Worm (Caenorhabditis elegans) whole organism, L1 larva: ENCODE measurements around the gene F22H10.2.

ENCODE experiments used
- C04F5.9 ChIP-seq: sonication (generic microtip); optimal IDR thresholded peaks from 2 replicates; lab custom pipeline; 2016; ENCODE audit warnings: missing genetic modification characterization, missing compliant biosample characterization
- C16A3.4 ChIP-seq: fragments of 150-350 bp; optimal IDR thresholded peaks from 2 replicates; lab custom pipeline; 2014; ENCODE audit warnings: missing biosample characterization, missing genetic modification characterization
- C34B4.2 ChIP-seq: sonication (generic microtip); optimal IDR thresholded peaks from 2 replicates; lab custom pipeline; 2017; ENCODE audit warnings: mild to moderate bottlenecking, missing genetic modification characterization, missing compliant biosample characterization
- F16B12.6 ChIP-seq: fragments of 150-350 bp; optimal IDR thresholded peaks from 2 replicates; lab custom pipeline; 2014; ENCODE audit warnings: missing biosample characterization, missing genetic modification characterization
- Y116A8C.19 ChIP-seq: sonication (generic microtip); optimal IDR thresholded peaks from 2 replicates; lab custom pipeline; 2016; ENCODE audit warnings: missing compliant biosample characterization, missing genetic modification characterization, borderline replicate concordance
- aly-2 ChIP-seq: fragments of 150-350 bp; optimal IDR thresholded peaks from 2 replicates; lab custom pipeline; 2014; ENCODE audit warnings: missing biosample characterization, missing genetic modification characterization
- blmp-1 ChIP-seq: fragments of 150-350 bp; optimal IDR thresholded peaks from 2 replicates; lab custom pipeline; 2014; ENCODE audit warnings: missing biosample characterization, missing genetic modification characterization
- ceh-63 ChIP-seq: fragments of 200-800 bp; sonication (Bioruptor generic); optimal IDR thresholded peaks from 2 replicates; lab custom pipeline; 2018; ENCODE audit warnings: mild to moderate bottlenecking, missing genetic modification characterization, missing compliant biosample characterization
- ceh-90 ChIP-seq: sonication (generic microtip); optimal IDR thresholded peaks from 2 replicates; lab custom pipeline; 2016; ENCODE audit warnings: missing genetic modification characterization, missing compliant biosample characterization
- dsc-1 ChIP-seq: sonication (generic microtip); optimal IDR thresholded peaks from 2 replicates; lab custom pipeline; 2016; ENCODE audit warnings: mild to moderate bottlenecking, missing genetic modification characterization, missing compliant biosample characterization
- efl-1 ChIP-seq, 4 experiments: fragments of 150-350 bp; optimal IDR thresholded peaks in 3 of 4; peaks in 1 of 4; 1 replicate in 1 of 4; 2 replicates in 3 of 4; lab custom pipeline; 2014; ENCODE audit warnings: missing biosample characterization in 2 of 4, missing genetic modification characterization in 2 of 4, missing genetic modification reagents in 2 of 4
- elt-2 ChIP-seq: sonication (generic microtip); optimal IDR thresholded peaks from 2 replicates; lab custom pipeline; 2016; ENCODE audit warnings: missing genetic modification characterization, mild to moderate bottlenecking, inconsistent platforms, missing compliant biosample characterization, missing genetic modification reagents
- fkh-10 ChIP-seq: sonication (generic microtip); optimal IDR thresholded peaks from 2 replicates; lab custom pipeline; 2017; ENCODE audit warnings: missing biosample characterization, missing genetic modification reagents, missing genetic modification characterization
- fkh-4 ChIP-seq: sonication (generic microtip); optimal IDR thresholded peaks from 2 replicates; lab custom pipeline; 2016; ENCODE audit warnings: missing compliant biosample characterization, missing genetic modification characterization, borderline replicate concordance
- fkh-8 ChIP-seq: sonication (generic microtip); optimal IDR thresholded peaks from 2 replicates; lab custom pipeline; 2016; ENCODE audit warnings: mild to moderate bottlenecking, missing genetic modification characterization, missing compliant biosample characterization
- fos-1 ChIP-seq: fragments of 150-350 bp; optimal IDR thresholded peaks from 2 replicates; lab custom pipeline; 2014; ENCODE audit warnings: missing biosample characterization, missing genetic modification characterization
- grh-1 ChIP-seq: fragments of 200-800 bp; sonication (Bioruptor generic); IDR thresholded peaks from 2 replicates; pipeline ENCODE4 v1.3.6; 2022; ENCODE audit warnings: missing genetic modification reagents, missing genetic modification characterization, missing compliant biosample characterization
- hlh-4 ChIP-seq: sonication (generic microtip); optimal IDR thresholded peaks from 2 replicates; lab custom pipeline; 2016; ENCODE audit warnings: mild to moderate bottlenecking, missing genetic modification characterization, missing compliant biosample characterization
- irx-1 ChIP-seq: sonication (generic microtip); optimal IDR thresholded peaks from 2 replicates; lab custom pipeline; 2016; ENCODE audit warnings: missing genetic modification characterization, missing compliant biosample characterization
- jun-1 ChIP-seq: fragments of 150-350 bp; optimal IDR thresholded peaks from 2 replicates; lab custom pipeline; 2014; ENCODE audit warnings: missing biosample characterization, missing genetic modification reagents, missing genetic modification characterization
- lin-35 ChIP-seq, 2 experiments: fragments of 150-350 bp; optimal IDR thresholded peaks; 2 replicates each; lab custom pipeline; 2014; ENCODE audit warnings: missing biosample characterization in 2 of 2, missing genetic modification characterization in 2 of 2, missing genetic modification reagents in 2 of 2
- lin-39 ChIP-seq: fragments of 150-350 bp; optimal IDR thresholded peaks from 2 replicates; lab custom pipeline; 2014; ENCODE audit warnings: missing biosample characterization, missing genetic modification reagents, missing genetic modification characterization
- mab-9 ChIP-seq: fragments of 200-800 bp; sonication (Bioruptor generic); IDR thresholded peaks from 2 replicates; pipeline ENCODE4 v1.3.6; 2022; ENCODE audit warnings: missing genetic modification reagents, missing genetic modification characterization, missing compliant biosample characterization
- mdl-1 ChIP-seq, 2 experiments: fragments of 150-350 bp; optimal IDR thresholded peaks; 2 replicates each; lab custom pipeline; 2014 to 2017; ENCODE audit warnings: missing biosample characterization in 2 of 2, missing genetic modification characterization in 2 of 2, inconsistent platforms in 1 of 2
- mef-2 ChIP-seq: fragments of 150-350 bp; optimal IDR thresholded peaks from 2 replicates; lab custom pipeline; 2014; ENCODE audit warnings: missing biosample characterization, missing genetic modification characterization
- nhr-11 ChIP-seq: fragments of 150-350 bp; optimal IDR thresholded peaks from 2 replicates; lab custom pipeline; 2014; ENCODE audit warnings: missing biosample characterization, missing genetic modification characterization
- nhr-19 ChIP-seq: fragments of 200-800 bp; sonication (Bioruptor generic); conservative IDR thresholded peaks from 2 replicates; pipeline ENCODE4 v1.3.6; 2022; ENCODE audit warnings: missing genetic modification characterization, missing compliant biosample characterization
- nhr-237 ChIP-seq: fragments of 150-350 bp; optimal IDR thresholded peaks from 2 replicates; lab custom pipeline; 2014; ENCODE audit warnings: missing biosample characterization, missing genetic modification characterization
- nhr-28 ChIP-seq: fragments of 150-350 bp; optimal IDR thresholded peaks from 2 replicates; lab custom pipeline; 2014; ENCODE audit warnings: missing biosample characterization, missing genetic modification characterization
- nhr-85 ChIP-seq: sonication (generic microtip); peaks from one replicate; lab custom pipeline; 2016; ENCODE audit warnings: missing genetic modification characterization, inconsistent platforms, missing compliant biosample characterization
- pax-3 ChIP-seq: fragments of 200-800 bp; sonication (Bioruptor generic); optimal IDR thresholded peaks from 2 replicates; lab custom pipeline; 2018; ENCODE audit warnings: mild to moderate bottlenecking, missing genetic modification characterization, moderate library complexity, missing compliant biosample characterization
- rnt-1 ChIP-seq: sonication (generic microtip); optimal IDR thresholded peaks from 2 replicates; lab custom pipeline; 2016; ENCODE audit warnings: mild to moderate bottlenecking, missing genetic modification characterization, moderate library complexity, missing compliant biosample characterization
- snu-23 ChIP-seq: sonication (generic microtip); optimal IDR thresholded peaks from 2 replicates; lab custom pipeline; 2016; ENCODE audit warnings: missing genetic modification characterization, missing compliant biosample characterization
- sptf-1 ChIP-seq: fragments of 150-350 bp; optimal IDR thresholded peaks from 2 replicates; lab custom pipeline; 2014; ENCODE audit warnings: missing biosample characterization, missing genetic modification characterization
- tbx-2 ChIP-seq: sonication (generic microtip); optimal IDR thresholded peaks from 2 replicates; lab custom pipeline; 2016; ENCODE audit warnings: missing genetic modification characterization, missing compliant biosample characterization
- tlp-1 ChIP-seq: fragments of 150-350 bp; optimal IDR thresholded peaks from 2 replicates; lab custom pipeline; 2014; ENCODE audit warnings: missing biosample characterization, missing genetic modification characterization
- unc-30 ChIP-seq: sonication (generic microtip); optimal IDR thresholded peaks from 2 replicates; lab custom pipeline; 2017; ENCODE audit warnings: missing biosample characterization, missing genetic modification characterization
- unc-62 ChIP-seq: fragments of 150-350 bp; optimal IDR thresholded peaks from 2 replicates; lab custom pipeline; 2014; ENCODE audit warnings: missing biosample characterization, missing genetic modification reagents, missing genetic modification characterization
- unc-98 ChIP-seq: fragments of 200-800 bp; sonication (Bioruptor generic); IDR thresholded peaks from 2 replicates; pipeline ENCODE4 v1.3.6; 2022; ENCODE audit warnings: missing genetic modification characterization, missing compliant biosample characterization
- zip-4 ChIP-seq: fragments of 200-800 bp; sonication (Bioruptor generic); optimal IDR thresholded peaks from 2 replicates; lab custom pipeline; 2018; ENCODE audit warnings: mild to moderate bottlenecking, missing genetic modification characterization, moderate library complexity, missing compliant biosample characterization
- ztf-11 ChIP-seq, 2 experiments: sonication (generic microtip); optimal IDR thresholded peaks; 2 replicates each; lab custom pipeline; 2016 to 2017; ENCODE audit warnings: missing genetic modification characterization in 2 of 2, missing biosample characterization in 1 of 2, missing compliant biosample characterization in 1 of 2
- ztf-4 ChIP-seq: fragments of 150-350 bp; optimal IDR thresholded peaks from 2 replicates; lab custom pipeline; 2014; ENCODE audit warnings: missing biosample characterization, missing genetic modification characterization

Gene F22H10.2

DNA sequence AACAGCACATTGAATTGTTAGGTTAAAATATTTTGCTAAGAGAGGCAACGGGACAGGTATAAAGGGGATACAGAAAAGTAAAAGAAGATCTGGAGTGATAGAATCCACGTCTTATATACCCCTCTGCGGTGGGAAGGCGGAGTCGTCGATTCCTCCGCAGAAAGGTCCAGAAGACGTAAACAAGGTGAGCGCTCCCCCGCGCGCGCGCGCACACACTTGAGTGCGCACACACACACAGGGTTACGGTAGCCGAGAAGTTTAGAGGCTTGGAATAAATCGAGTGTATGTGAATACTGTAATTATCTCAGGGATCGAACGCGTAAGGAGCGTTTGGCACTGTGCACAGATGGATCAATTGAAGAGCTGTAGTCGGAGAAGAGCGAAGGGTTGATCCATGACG lies 8.0 kb downstream of the F22H10.2 start:
- TF ChIP-seq unc-30 (tag; lab: Kevin White, UChicago), result no peak
- TF ChIP-seq fkh-4 (tag; lab: Kevin White, UChicago), result no peak
- TF ChIP-seq ceh-63, result no peak
- no peak for TF ChIP-seq Y116A8C.19 (tag; lab: Kevin White, UChicago)
- TF ChIP-seq nhr-85, result no peak
- TF ChIP-seq grh-1, result no peak
- TF ChIP-seq mab-9, result no peak

DNA sequence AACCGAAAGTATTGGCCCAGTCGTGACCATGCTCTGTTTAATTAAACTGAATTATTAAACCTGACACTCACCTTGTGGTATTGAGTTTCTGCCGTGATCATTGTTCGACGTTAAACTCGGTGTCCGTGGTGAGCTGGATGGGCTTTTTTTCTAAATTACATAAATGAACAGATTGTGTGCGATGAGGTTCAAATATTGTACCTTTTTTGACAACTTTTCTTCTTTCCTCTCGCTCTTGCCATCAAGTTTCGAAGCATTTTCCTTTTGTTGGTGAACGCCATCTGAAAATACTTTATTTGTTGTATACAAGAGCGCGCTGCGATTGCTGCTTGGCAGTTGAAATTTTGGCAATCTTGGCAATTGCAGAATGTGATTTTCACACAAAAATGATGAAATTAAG lies 8.6 kb downstream of the F22H10.2 start, which contains the start of gene F22H10.11:
Gene F22H10.11, minus strand, starts transcription at position 101 of the 400 bp plus-strand sequence.
- TF ChIP-seq lin-35 (GFP tag; optimal IDR thresholded peaks at IDR 0.05; lab: Kevin White, UChicago) (no peak), fkh-8 (tag; lab: Kevin White, UChicago) (no peak), tlp-1 (tag; lab: Kevin White, UChicago) (no peak), fkh-10 (GFP tag; lab: Kevin White, UChicago) (no peak), zip-4 (GFP tag; lab: Kevin White, UChicago) (no peak), nhr-237 (tag; lab: Kevin White, UChicago) (no peak), snu-23 (GFP tag; lab: Kevin White, UChicago) (no peak), jun-1 (tag; lab: Kevin White, UChicago) (no peak), unc-30 (tag; lab: Kevin White, UChicago) (no peak), pax-3 (tag; lab: Kevin White, UChicago) (no peak), irx-1 (tag; lab: Kevin White, UChicago) (no peak), mdl-1 (tag; optimal IDR thresholded peaks at IDR 0.05; lab: Kevin White, UChicago) (no peak), ztf-11 (tag; optimal IDR thresholded peaks at IDR 0.05; lab: Kevin White, UChicago) (no peak), ceh-63 (no peak)

DNA sequence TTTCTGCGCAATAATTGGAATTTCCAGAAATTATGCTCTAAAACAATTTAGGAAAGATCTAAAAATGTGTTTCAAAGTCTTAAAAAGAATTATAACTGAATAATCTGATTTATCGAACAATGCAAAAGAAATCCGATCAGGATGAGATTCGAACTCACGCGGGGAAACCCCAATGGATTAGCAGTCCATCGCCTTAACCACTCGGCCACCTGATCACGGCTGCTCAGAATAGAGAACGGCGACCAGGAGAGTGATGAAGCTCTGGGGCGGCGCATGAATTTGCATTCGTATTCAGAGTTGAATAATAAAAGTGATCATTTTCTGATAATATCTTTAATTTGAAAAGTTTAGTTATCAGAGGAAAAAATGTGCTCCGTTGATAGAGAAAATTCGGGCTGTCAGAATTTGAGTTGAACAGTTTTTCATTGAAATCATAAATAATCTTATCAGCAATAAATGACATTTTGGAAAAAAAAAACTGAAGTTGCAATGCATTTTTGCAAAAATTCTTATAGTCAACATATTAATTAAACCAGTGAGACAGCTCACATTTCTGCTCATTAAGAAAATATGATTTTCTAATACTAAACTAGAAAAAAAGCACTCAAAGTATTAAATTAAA lies 10.6 kb downstream of the F22H10.2 start:
- TF ChIP-seq ceh-90 (tag; lab: Kevin White, UChicago) (no peak), lin-39 (tag; lab: Kevin White, UChicago) (no peak), C04F5.9 (tag; lab: Kevin White, UChicago) (no peak), mef-2 (tag; lab: Kevin White, UChicago) (no peak), nhr-11 (tag; lab: Kevin White, UChicago) (no peak), nhr-237 (tag; lab: Kevin White, UChicago) (no peak)
- TF ChIP-seq, all 84 proteins: peak for 0

DNA sequence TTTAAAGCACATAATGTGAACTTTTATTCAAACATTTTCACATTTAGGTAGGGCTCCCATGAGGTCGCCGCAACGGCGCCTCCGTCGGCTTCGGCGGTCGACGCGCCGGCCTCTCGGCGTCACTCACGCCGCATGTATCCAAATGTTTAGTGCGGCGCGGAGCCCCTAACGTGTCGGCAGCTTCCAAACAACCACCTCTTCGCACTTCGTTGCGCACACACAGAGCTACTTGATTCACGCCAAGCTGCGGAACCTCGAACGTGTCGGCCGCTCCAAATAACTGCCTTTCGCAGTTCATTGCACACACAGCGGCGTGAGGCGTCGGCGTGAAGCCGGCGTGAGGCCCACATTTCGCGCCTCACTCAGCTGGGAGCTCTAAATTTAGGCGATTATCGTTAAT lies 11.7 kb downstream of the F22H10.2 start, which contains the start of gene F22H10.6:
Gene F22H10.6, minus strand, starts transcription at position 292 of the 400 bp plus-strand sequence.
- no peak for TF ChIP-seq aly-2
- no peak for TF ChIP-seq tbx-2 (tag; lab: Kevin White, UChicago)
- TF ChIP-seq efl-1 (optimal IDR thresholded peaks at IDR 0.05; lab: Kevin White, UChicago), result no peak
- no peak for TF ChIP-seq efl-1 (GFP tag; optimal IDR thresholded peaks at IDR 0.05 in 1 of 2; lab: Kevin White, UChicago)
- TF ChIP-seq nhr-28 (tag; lab: Kevin White, UChicago), result no peak
- no peak for TF ChIP-seq fos-1 (tag; lab: Kevin White, UChicago)
- no peak for TF ChIP-seq rnt-1 (tag; lab: Kevin White, UChicago)
- TF ChIP-seq unc-62, result no peak
- no peak for TF ChIP-seq F16B12.6 (tag; lab: Kevin White, UChicago)
- TF ChIP-seq hlh-4 (tag; lab: Kevin White, UChicago), result no peak
- TF ChIP-seq nhr-19 (GFP tag; lab: Robert Waterston, UW), result no peak
- no peak for TF ChIP-seq unc-98 (GFP tag; lab: Robert Waterston, UW)
- no peak for TF ChIP-seq C34B4.2 (tag; lab: Kevin White, UChicago)
- TF ChIP-seq C16A3.4 (tag; lab: Kevin White, UChicago), result no peak
- TF ChIP-seq dsc-1, result no peak
- no peak for TF ChIP-seq sptf-1 (tag; lab: Kevin White, UChicago)
- no peak for TF ChIP-seq elt-2 (tag; lab: Kevin White, UChicago)
- TF ChIP-seq blmp-1 (tag; lab: Kevin White, UChicago), result no peak
- no peak for TF ChIP-seq ztf-4 (tag; lab: Kevin White, UChicago)
- no peak for TF ChIP-seq fkh-10 (GFP tag; lab: Kevin White, UChicago)
